Worm (Caenorhabditis elegans) whole organism, L4 larva: ENCODE measurements around the gene glb-13.

Experiments used
- F10B5.3 ChIP-seq: sonication (generic microtip); optimal IDR thresholded peaks from 2 replicates; lab custom pipeline; 2016; ENCODE audit warnings: mild to moderate bottlenecking, missing genetic modification characterization, missing compliant biosample characterization
- F26F4.8 ChIP-seq: fragments of 200-800 bp; sonication (Bioruptor generic); conservative IDR thresholded peaks from 2 replicates; pipeline ENCODE4 v1.3.6; 2022; ENCODE audit warnings: missing genetic modification characterization, missing compliant biosample characterization
- Y105C5A.15 ChIP-seq: fragments of 200-800 bp; sonication (Bioruptor generic); IDR thresholded peaks from 2 replicates; pipeline ENCODE4 v1.3.6; 2022; ENCODE audit warnings: missing genetic modification characterization, missing compliant biosample characterization
- ZK337.2 ChIP-seq: fragments of 200-800 bp; sonication (Bioruptor generic); IDR thresholded peaks from 2 replicates; pipeline ENCODE4 v1.3.6; 2022; ENCODE audit warnings: missing genetic modification reagents, missing genetic modification characterization, missing compliant biosample characterization
- aly-2 ChIP-seq: sonication (generic microtip); optimal IDR thresholded peaks from 2 replicates; lab custom pipeline; 2018; ENCODE audit warnings: missing biosample characterization, missing genetic modification characterization
- ceh-28 ChIP-seq: fragments of 150-350 bp; optimal IDR thresholded peaks from 2 replicates; lab custom pipeline; 2014; ENCODE audit warnings: missing biosample characterization, missing genetic modification reagents, missing genetic modification characterization
- ces-1 ChIP-seq: fragments of 150-350 bp; sonication (generic microtip); optimal IDR thresholded peaks from 4 replicates; lab custom pipeline; 2014; ENCODE audit warnings: missing biosample characterization, missing genetic modification reagents, missing genetic modification characterization
- cey-2 ChIP-seq: sonication (generic microtip); optimal IDR thresholded peaks from 3 replicates; lab custom pipeline; 2017; ENCODE audit warnings: missing genetic modification characterization, mild to moderate bottlenecking, missing compliant biosample characterization, antibody characterized with exemption, borderline replicate concordance; ENCODE audit not compliant: insufficient read depth
- ctbp-1 ChIP-seq: fragments of 200-800 bp; sonication (Bioruptor generic); IDR thresholded peaks from 2 replicates; pipeline ENCODE4 v1.3.6; 2022; ENCODE audit warnings: missing genetic modification reagents, missing genetic modification characterization, missing compliant biosample characterization
- daf-16 ChIP-seq, 3 experiments: sonication (generic microtip); optimal IDR thresholded peaks; 2 replicates each; lab custom pipeline; 2016 to 2017; ENCODE audit warnings: missing genetic modification characterization in 3 of 3, missing genetic modification reagents in 3 of 3, mild to moderate bottlenecking in 2 of 3, missing compliant biosample characterization in 2 of 3, missing biosample characterization in 1 of 3, moderate library complexity in 1 of 3
- dmd-6 ChIP-seq: fragments of 200-800 bp; sonication (Bioruptor generic); IDR thresholded peaks from 2 replicates; pipeline ENCODE4 v1.3.6; 2022; ENCODE audit warnings: missing genetic modification reagents, missing genetic modification characterization, missing compliant biosample characterization
- dmd-9 ChIP-seq: fragments of 200-800 bp; sonication (Bioruptor generic); IDR thresholded peaks from 2 replicates; pipeline ENCODE4 v1.3.6; 2022; ENCODE audit warnings: missing genetic modification reagents, missing genetic modification characterization, missing compliant biosample characterization
- dve-1 ChIP-seq: sonication (generic microtip); optimal IDR thresholded peaks from 2 replicates; lab custom pipeline; 2017; ENCODE audit warnings: antibody characterized with exemption, mild to moderate bottlenecking, missing genetic modification characterization, missing compliant biosample characterization; ENCODE audit not compliant: insufficient read depth
- egl-43 ChIP-seq: fragments of 200-800 bp; sonication (Bioruptor generic); IDR thresholded peaks from 2 replicates; pipeline ENCODE4 v1.3.6; 2022; ENCODE audit warnings: missing genetic modification reagents, missing genetic modification characterization, missing compliant biosample characterization
- gei-8 ChIP-seq: fragments of 200-800 bp; sonication (Bioruptor generic); optimal IDR thresholded peaks from 2 replicates; lab custom pipeline; 2018; ENCODE audit warnings: mild to moderate bottlenecking, missing genetic modification characterization, missing compliant biosample characterization
- hlh-11 ChIP-seq: fragments of 200-800 bp; sonication (Bioruptor generic); optimal IDR thresholded peaks from 2 replicates; lab custom pipeline; 2018; ENCODE audit warnings: mild to moderate bottlenecking, missing genetic modification characterization, missing compliant biosample characterization
- hmg-1.1 ChIP-seq: fragments of 200-800 bp; sonication (Bioruptor generic); IDR thresholded peaks from 2 replicates; pipeline ENCODE4 v1.3.6; 2022; ENCODE audit warnings: missing genetic modification reagents, missing genetic modification characterization, missing compliant biosample characterization
- jun-1 ChIP-seq: fragments of 150-350 bp; optimal IDR thresholded peaks from 2 replicates; lab custom pipeline; 2014; ENCODE audit warnings: missing biosample characterization, missing genetic modification reagents, missing genetic modification characterization
- lim-7 ChIP-seq: fragments of 200-800 bp; sonication (Bioruptor generic); IDR thresholded peaks from 2 replicates; pipeline ENCODE4 v1.3.6; 2022; ENCODE audit warnings: missing genetic modification characterization, missing compliant biosample characterization
- lin-13 ChIP-seq: fragments of 150-350 bp; optimal IDR thresholded peaks from 2 replicates; lab custom pipeline; 2014; ENCODE audit warnings: missing biosample characterization, missing genetic modification reagents, missing genetic modification characterization
- lin-39 ChIP-seq: fragments of 150-350 bp; optimal IDR thresholded peaks from 2 replicates; lab custom pipeline; 2014; ENCODE audit warnings: missing biosample characterization, missing genetic modification reagents, missing genetic modification characterization
- madf-5 ChIP-seq, 2 experiments: fragments of 200-800 bp; sonication (Bioruptor generic); IDR thresholded peaks; 2 replicates each; pipeline ENCODE4 v1.3.6; 2022; ENCODE audit warnings: missing compliant biosample characterization in 2 of 2, missing genetic modification characterization in 2 of 2
- madf-9 ChIP-seq: fragments of 200-800 bp; sonication (Bioruptor generic); conservative IDR thresholded peaks from 2 replicates; pipeline ENCODE4 v1.3.6; 2022; ENCODE audit warnings: missing genetic modification reagents, missing genetic modification characterization, missing compliant biosample characterization
- mdt-29 ChIP-seq: fragments of 200-800 bp; sonication (Bioruptor generic); IDR thresholded peaks from 2 replicates; pipeline ENCODE4 v1.3.6; 2022; ENCODE audit warnings: missing genetic modification reagents, missing genetic modification characterization, missing compliant biosample characterization
- nhr-10 ChIP-seq: fragments of 150-350 bp; optimal IDR thresholded peaks from 2 replicates; lab custom pipeline; 2014; ENCODE audit warnings: missing biosample characterization, missing genetic modification characterization
- nhr-11 ChIP-seq: fragments of 150-350 bp; optimal IDR thresholded peaks from 2 replicates; lab custom pipeline; 2014; ENCODE audit warnings: missing biosample characterization, missing genetic modification characterization
- nhr-111 ChIP-seq: fragments of 200-800 bp; sonication (Bioruptor generic); optimal IDR thresholded peaks from 2 replicates; lab custom pipeline; 2018; ENCODE audit warnings: mild to moderate bottlenecking, missing genetic modification characterization, missing compliant biosample characterization
- nhr-237 ChIP-seq: sonication (generic microtip); optimal IDR thresholded peaks from 2 replicates; lab custom pipeline; 2017; ENCODE audit warnings: missing biosample characterization, missing genetic modification characterization
- nhr-28 ChIP-seq: fragments of 150-350 bp; optimal IDR thresholded peaks from 2 replicates; lab custom pipeline; 2014; ENCODE audit warnings: missing biosample characterization, missing genetic modification characterization
- nhr-42 ChIP-seq: fragments of 200-800 bp; sonication (Bioruptor generic); IDR thresholded peaks from 2 replicates; pipeline ENCODE4 v1.3.6; 2022; ENCODE audit warnings: missing genetic modification characterization, missing compliant biosample characterization
- nhr-48 ChIP-seq: sonication (generic microtip); optimal IDR thresholded peaks from 2 replicates; lab custom pipeline; 2016; ENCODE audit warnings: mild to moderate bottlenecking, missing genetic modification characterization, missing compliant biosample characterization
- nhr-6 ChIP-seq: fragments of 150-350 bp; optimal IDR thresholded peaks from 2 replicates; lab custom pipeline; 2014; ENCODE audit warnings: missing biosample characterization, missing genetic modification characterization
- pha-4 ChIP-seq, 2 experiments: fragments of 150-350 bp in 1 of 2; fragments of 200-800 bp in 1 of 2; sonication (Bioruptor generic) in 1 of 2; IDR thresholded peaks in 1 of 2; optimal IDR thresholded peaks in 1 of 2; 2 replicates each; pipeline versions ENCODE4 v1.3.6 to Lab custom; 2014 to 2022; ENCODE audit warnings: missing genetic modification characterization in 2 of 2, missing genetic modification reagents in 2 of 2, missing biosample characterization in 1 of 2, missing compliant biosample characterization in 1 of 2
- php-3 ChIP-seq: fragments of 200-800 bp; sonication (Bioruptor generic); IDR thresholded peaks from 2 replicates; pipeline ENCODE4 v1.3.6; 2022; ENCODE audit warnings: missing genetic modification reagents, missing genetic modification characterization, missing compliant biosample characterization
- pqm-1 ChIP-seq: sonication (generic microtip); optimal IDR thresholded peaks from 2 replicates; lab custom pipeline; 2017; ENCODE audit warnings: missing biosample characterization, missing genetic modification characterization
- rbr-2 ChIP-seq: sonication (generic microtip); optimal IDR thresholded peaks from 2 replicates; lab custom pipeline; 2016; ENCODE audit warnings: missing genotype, missing genetic modification characterization, missing compliant biosample characterization
- saeg-2 ChIP-seq: fragments of 200-800 bp; sonication (Bioruptor generic); IDR thresholded peaks from 2 replicates; pipeline ENCODE4 v1.3.6; 2022; ENCODE audit warnings: missing genetic modification reagents, missing genetic modification characterization, missing compliant biosample characterization
- sdz-12 ChIP-seq: fragments of 200-800 bp; sonication (Bioruptor generic); optimal IDR thresholded peaks from 2 replicates; lab custom pipeline; 2018; ENCODE audit warnings: mild to moderate bottlenecking, missing genetic modification characterization, missing compliant biosample characterization
- tag-97 ChIP-seq: fragments of 200-800 bp; sonication (Bioruptor generic); IDR thresholded peaks from 2 replicates; pipeline ENCODE4 v1.3.6; 2022; ENCODE audit warnings: missing genetic modification characterization, missing compliant biosample characterization
- unc-39 ChIP-seq: sonication (generic microtip); optimal IDR thresholded peaks from 2 replicates; lab custom pipeline; 2017; ENCODE audit warnings: missing biosample characterization, missing genetic modification characterization
- unc-62 ChIP-seq, 3 experiments: fragments of 150-350 bp in 1 of 3; sonication (generic microtip); optimal IDR thresholded peaks in 2 of 3; peaks in 1 of 3; 1 replicate in 1 of 3; 2 replicates in 2 of 3; lab custom pipeline; 2014 to 2017; ENCODE audit warnings: missing biosample characterization in 3 of 3, missing genetic modification characterization in 3 of 3, missing genetic modification reagents in 3 of 3, missing genotype in 1 of 3
- zag-1 ChIP-seq: fragments of 150-350 bp; optimal IDR thresholded peaks from 2 replicates; lab custom pipeline; 2014; ENCODE audit warnings: missing biosample characterization, missing genetic modification characterization
- zfp-3 ChIP-seq: fragments of 200-800 bp; sonication (Bioruptor generic); conservative IDR thresholded peaks from 2 replicates; pipeline ENCODE4 v1.3.6; 2022; ENCODE audit warnings: missing genetic modification reagents, missing genetic modification characterization, missing compliant biosample characterization
- zip-11 ChIP-seq: fragments of 200-800 bp; sonication (Bioruptor generic); IDR thresholded peaks from 2 replicates; pipeline ENCODE4 v1.3.6; 2022; ENCODE audit warnings: missing genetic modification characterization, missing compliant biosample characterization
- zip-2 ChIP-seq: fragments of 150-350 bp; optimal IDR thresholded peaks from 2 replicates; lab custom pipeline; 2014; ENCODE audit warnings: missing biosample characterization, missing genetic modification characterization
- ztf-11 ChIP-seq: fragments of 150-350 bp; optimal IDR thresholded peaks from 2 replicates; lab custom pipeline; 2014; ENCODE audit warnings: missing biosample characterization, missing genetic modification characterization
- ztf-7 ChIP-seq: fragments of 150-350 bp; optimal IDR thresholded peaks from 2 replicates; lab custom pipeline; 2014; ENCODE audit warnings: missing biosample characterization, missing genetic modification characterization

glb-13 gene

DNA sequence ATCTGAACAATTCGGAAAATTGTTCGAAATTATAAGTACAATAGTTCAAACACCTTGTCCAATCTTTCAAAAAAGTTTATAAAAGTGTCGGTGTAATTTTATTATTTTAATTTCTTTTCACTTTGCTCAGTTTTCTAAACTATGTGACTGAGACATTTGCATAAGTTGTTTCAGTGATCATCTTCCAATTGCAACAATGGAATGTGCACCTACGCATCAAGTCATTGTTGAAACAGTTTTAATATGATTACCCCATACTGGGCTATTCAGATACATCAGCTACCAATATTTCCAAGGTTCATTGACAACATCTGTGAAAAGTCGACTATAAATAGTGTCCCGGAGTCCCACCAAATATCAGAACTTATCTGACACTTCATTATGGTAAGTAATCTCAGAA is 21.1 kb downstream of the glb-13 start, which contains the start of gene nspc-13:
TSS of gene nspc-13 (plus strand) at position 301 of the 400 bp plus-strand sequence.
- TF ChIP-seq aly-2 (no peak), unc-62 (GFP tag; optimal IDR thresholded peaks at IDR 0.05 in 1 of 2; lab: Kevin White, UChicago) (peak in 1 of 2 experiments; percentile 12), unc-62 (tag; optimal IDR thresholded peaks at IDR 0.05; lab: Kevin White, UChicago) (no peak)

ce11 chrX:12356581-12356980 is 21.6 kb downstream of the glb-13 start, which contains the start of gene nspc-12:
Gene nspc-12 (minus strand): TSS chrX:12356681.
- TF ChIP-seq F10B5.3 = no peak
- TF ChIP-seq madf-9 (GFP tag; lab: Robert Waterston, UW) = no peak
- no peak for TF ChIP-seq dmd-6 (GFP tag; lab: Robert Waterston, UW)

ce11 chrX:12352872-12353271 is 25.3 kb downstream of the glb-13 start, which contains the start of gene F42F12.4:
Gene F42F12.4 (minus strand): TSS chrX:12352947.
- no peak for TF ChIP-seq lim-7 (GFP tag; lab: Robert Waterston, UW)
- TF ChIP-seq sdz-12 (GFP tag; lab: Kevin White, UChicago) = no peak
- no peak for TF ChIP-seq F10B5.3
- no peak for TF ChIP-seq nhr-42 (GFP tag; lab: Robert Waterston, UW)
- peak; percentile 26 for TF ChIP-seq dve-1 (tag; lab: Kevin White, UChicago)
- TF ChIP-seq madf-5 (GFP tag; IDR thresholded peaks at IDR 0.05; lab: Robert Waterston, UW) = no peak
- no peak for TF ChIP-seq nhr-11
- TF ChIP-seq tag-97 = no peak
- TF ChIP-seq hmg-1.1 (GFP tag; lab: Robert Waterston, UW) = no peak
- TF ChIP-seq nhr-10 (tag; lab: Kevin White, UChicago) = no peak
- TF ChIP-seq zag-1 (tag; lab: Kevin White, UChicago) = no peak
- TF ChIP-seq nhr-237 (tag; lab: Kevin White, UChicago) = no peak
- TF ChIP-seq nhr-111 (GFP tag; lab: Kevin White, UChicago) = no peak
- TF ChIP-seq egl-43 (GFP tag; lab: Robert Waterston, UW) = no peak
- TF ChIP-seq ctbp-1 (GFP tag; lab: Robert Waterston, UW) = no peak
- no peak for TF ChIP-seq daf-16 (GFP tag; optimal IDR thresholded peaks at IDR 0.05; lab: Kevin White, UChicago)
- TF ChIP-seq daf-16 (tag; optimal IDR thresholded peaks at IDR 0.05; lab: Kevin White, UChicago) = peak; percentile 22
- no peak for TF ChIP-seq lin-39 (tag; lab: Kevin White, UChicago)
- TF ChIP-seq ztf-7 = no peak
- no peak for TF ChIP-seq rbr-2 (tag; lab: Kevin White, UChicago)
- TF ChIP-seq mdt-29 (GFP tag; lab: Robert Waterston, UW) = no peak
- TF ChIP-seq nhr-28 = peak; percentile 51
- peak; percentile 46 for TF ChIP-seq pqm-1 (tag; lab: Kevin White, UChicago)
- TF ChIP-seq hlh-11 (tag; lab: Kevin White, UChicago) = peak; percentile 0
- TF ChIP-seq F26F4.8 (GFP tag; lab: Robert Waterston, UW) = no peak
- TF ChIP-seq php-3 (GFP tag; lab: Robert Waterston, UW) = peak; percentile 15; the same call in 1 of the 2 replicates
- TF ChIP-seq ztf-11 (tag; lab: Kevin White, UChicago) = no peak
- TF ChIP-seq aly-2 = no peak
- TF ChIP-seq saeg-2 (GFP tag; lab: Robert Waterston, UW) = no peak
- TF ChIP-seq gei-8 (GFP tag; lab: Kevin White, UChicago) = no peak
- TF ChIP-seq ZK337.2 (GFP tag; lab: Robert Waterston, UW) = no peak
- TF ChIP-seq nhr-6 (tag; lab: Kevin White, UChicago) = no peak
- no peak for TF ChIP-seq zip-11
- TF ChIP-seq lin-13 (GFP tag; lab: Kevin White, UChicago) = no peak
- TF ChIP-seq nhr-48 = no peak
- TF ChIP-seq Y105C5A.15 = no peak
- TF ChIP-seq pha-4 (GFP tag; IDR thresholded peaks at IDR 0.05; lab: Robert Waterston, UW) = no peak
- no peak for TF ChIP-seq pha-4 (tag; optimal IDR thresholded peaks at IDR 0.05; lab: Kevin White, UChicago)
- TF ChIP-seq dmd-9 (GFP tag; lab: Robert Waterston, UW) = no peak
- TF ChIP-seq unc-39 (tag; lab: Kevin White, UChicago) = no peak
- no peak for TF ChIP-seq ces-1 (GFP tag; lab: Kevin White, UChicago)
- TF ChIP-seq jun-1 = no peak
- TF ChIP-seq zfp-3 (GFP tag; lab: Robert Waterston, UW) = no peak
- TF ChIP-seq cey-2 (tag; lab: Kevin White, UChicago) = no peak
- TF ChIP-seq zip-2 (tag; lab: Kevin White, UChicago) = no peak
- TF ChIP-seq ceh-28 (tag; lab: Kevin White, UChicago) = peak; percentile 7
